Comparison of ENCODE assay signal across 6 worm cellular contexts in the genomic region with DNA sequence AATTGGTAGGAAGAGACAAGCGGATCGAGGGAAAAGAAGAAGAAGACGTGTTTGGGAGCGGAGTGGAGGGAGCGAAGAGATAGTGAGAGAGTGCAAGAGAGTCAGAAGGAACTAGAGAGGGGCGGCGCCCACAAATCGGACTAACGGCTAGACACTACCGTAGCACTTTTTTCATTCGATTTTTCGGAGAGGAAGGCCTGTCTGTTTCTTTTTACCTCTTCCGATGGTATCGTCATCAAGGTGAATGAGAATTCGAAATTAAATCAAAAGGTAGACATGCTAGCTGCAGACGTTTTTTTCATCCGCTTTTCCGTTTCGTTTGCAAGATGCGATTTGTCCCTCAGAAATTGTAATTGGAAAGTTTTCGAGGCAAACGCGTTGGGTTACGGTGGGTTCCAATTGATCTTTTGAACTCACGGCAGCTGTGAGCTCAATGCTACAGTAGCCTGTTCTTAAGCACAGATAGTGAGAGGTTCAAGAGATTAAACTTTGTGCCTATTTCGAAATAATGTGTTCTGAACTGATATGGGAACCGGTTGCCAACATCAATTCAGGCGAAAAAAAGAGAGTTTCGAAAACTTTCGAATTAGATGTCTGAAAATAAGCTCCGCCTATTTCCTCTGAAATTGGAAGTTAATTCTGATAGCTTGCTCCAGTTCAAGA.
TF ChIP-seq lines count a peak whose summit lies in the region.

No protein-coding gene starts in this region.

TF ChIP-seq in whole organism, L2 larva, 48 proteins besides CTCF, POLR2A, EP300 and RAD21:
- no peak for TF ChIP-seq egl-27 (tag; optimal IDR thresholded peaks at IDR 0.05; lab: Kevin White, UChicago)
- TF ChIP-seq nhr-25 (tag; optimal IDR thresholded peaks at IDR 0.05; lab: Kevin White, UChicago) = no peak
- TF ChIP-seq mbf-1 (tag; optimal IDR thresholded peaks at IDR 0.05; lab: Kevin White, UChicago) = no peak
- TF ChIP-seq C34F6.9 (tag; optimal IDR thresholded peaks at IDR 0.05; lab: Kevin White, UChicago) = no peak
- no peak for TF ChIP-seq mdl-1 (tag; optimal IDR thresholded peaks at IDR 0.05; lab: Kevin White, UChicago)
- no peak for TF ChIP-seq elt-1 (tag; optimal IDR thresholded peaks at IDR 0.05; lab: Kevin White, UChicago)
- TF ChIP-seq blmp-1 (tag; optimal IDR thresholded peaks at IDR 0.05; lab: Kevin White, UChicago; ENCODE audit: insufficient read depth) = peak; percentile 64
- peak in 1 of 2 experiments; percentile 74 for TF ChIP-seq lsy-2 (tag; optimal IDR thresholded peaks at IDR 0.05; lab: Kevin White, UChicago)
- TF ChIP-seq fos-1 (tag; optimal IDR thresholded peaks at IDR 0.05; lab: Kevin White, UChicago) = peak; percentile 12
- no peak for TF ChIP-seq sma-9 (GFP tag; optimal IDR thresholded peaks at IDR 0.05; lab: Kevin White, UChicago)
- no peak for TF ChIP-seq sma-9 (tag; optimal IDR thresholded peaks at IDR 0.05; lab: Kevin White, UChicago)
- TF ChIP-seq nhr-21 (tag; optimal IDR thresholded peaks at IDR 0.05; lab: Kevin White, UChicago) = no peak
- peak; percentile 6 for TF ChIP-seq sem-4 (tag; optimal IDR thresholded peaks at IDR 0.05; lab: Kevin White, UChicago)
TF ChIP-seq in whole organism, L2 larva: peak in this region for 4.

TF ChIP-seq in whole organism, L3 larva, 47 proteins besides CTCF, POLR2A, EP300 and RAD21 (continues in another document):
- TF ChIP-seq mml-1 (tag; optimal IDR thresholded peaks at IDR 0.05; lab: Kevin White, UChicago) (no peak), R02D3.7 (tag; optimal IDR thresholded peaks at IDR 0.05; lab: Kevin White, UChicago) (no peak), elt-2 (tag; optimal IDR thresholded peaks at IDR 0.05; lab: Kevin White, UChicago) (no peak), ceh-82 (tag; optimal IDR thresholded peaks at IDR 0.05; lab: Kevin White, UChicago) (no peak), pqm-1 (tag; optimal IDR thresholded peaks at IDR 0.05; lab: Kevin White, UChicago) (no peak), nhr-12 (tag; optimal IDR thresholded peaks at IDR 0.05; lab: Kevin White, UChicago) (no peak), nhr-43 (tag; optimal IDR thresholded peaks at IDR 0.05; lab: Kevin White, UChicago; ENCODE audit: poor library complexity, severe bottlenecking) (peak; percentile 46), lin-15B (tag; optimal IDR thresholded peaks at IDR 0.05; lab: Kevin White, UChicago) (no peak), fkh-10 (GFP tag; optimal IDR thresholded peaks at IDR 0.05; lab: Kevin White, UChicago) (no peak), nhr-77 (tag; optimal IDR thresholded peaks at IDR 0.05; lab: Kevin White, UChicago) (no peak), nhr-28 (tag; optimal IDR thresholded peaks at IDR 0.05; lab: Kevin White, UChicago) (no peak), fkh-2 (tag; optimal IDR thresholded peaks at IDR 0.05; lab: Kevin White, UChicago) (no peak), unc-39 (tag; optimal IDR thresholded peaks at IDR 0.05; lab: Kevin White, UChicago) (no peak), nhr-11 (tag; optimal IDR thresholded peaks at IDR 0.05; lab: Kevin White, UChicago) (no peak), nfya-1 (tag; optimal IDR thresholded peaks at IDR 0.05; lab: Kevin White, UChicago; ENCODE audit: insufficient read depth) (peak; percentile 100)

TF ChIP-seq in whole organism, L4 larva, 104 proteins besides CTCF, POLR2A, EP300 and RAD21 (continues in another document):
- TF ChIP-seq Y105C5A.15 (GFP tag; IDR thresholded peaks at IDR 0.05; lab: Robert Waterston, UW) (no peak), rbr-2 (tag; optimal IDR thresholded peaks at IDR 0.05; lab: Kevin White, UChicago) (peak; percentile 26), tra-1 (GFP tag; IDR thresholded peaks at IDR 0.05; lab: Robert Waterston, UW) (no peak), R02D3.7 (tag; optimal IDR thresholded peaks at IDR 0.05; lab: Kevin White, UChicago) (no peak), dve-1 (tag; optimal IDR thresholded peaks at IDR 0.05; lab: Kevin White, UChicago; ENCODE audit: insufficient read depth) (peak; percentile 7), ceh-20 (GFP tag; IDR thresholded peaks at IDR 0.05; lab: Robert Waterston, UW) (0 out of 2 replicates have a peak, but pooled peaks have one; percentile 30), lin-38 (GFP tag; IDR thresholded peaks at IDR 0.05; lab: Robert Waterston, UW) (peak; percentile 30), nhr-11 (tag; optimal IDR thresholded peaks at IDR 0.05; lab: Kevin White, UChicago) (no peak), hmg-1.1 (GFP tag; IDR thresholded peaks at IDR 0.05; lab: Robert Waterston, UW) (peak; percentile 62), aha-1 (tag; lab: Kevin White, UChicago) (peak; percentile 98), daf-19 (GFP tag; conservative IDR thresholded peaks at IDR 0.05; lab: Robert Waterston, UW) (peak; percentile 68; the same call in 1 of the 2 replicates), nhr-41 (GFP tag; IDR thresholded peaks at IDR 0.05; lab: Robert Waterston, UW) (no peak), hlh-30 (tag; optimal IDR thresholded peaks at IDR 0.05; lab: Kevin White, UChicago; ENCODE audit: insufficient read depth) (peak; percentile 17), lir-3 (tag; optimal IDR thresholded peaks at IDR 0.05; lab: Kevin White, UChicago) (no peak)

TF ChIP-seq in whole organism, late embryonic, 69 proteins besides CTCF, POLR2A, EP300 and RAD21:
- no peak for TF ChIP-seq ceh-24 (tag; optimal IDR thresholded peaks at IDR 0.05; lab: Kevin White, UChicago)
- no peak for TF ChIP-seq ceh-45 (GFP tag; IDR thresholded peaks at IDR 0.05; lab: Robert Waterston, UW)
- no peak for TF ChIP-seq T23F11.4 (GFP tag; optimal IDR thresholded peaks at IDR 0.05; lab: Kevin White, UChicago)
- peak; percentile 13 for TF ChIP-seq nfya-1 (tag; optimal IDR thresholded peaks at IDR 0.05; lab: Kevin White, UChicago)

TF ChIP-seq in whole organism, mixed stage, embryonic, 35 proteins besides CTCF, POLR2A, EP300 and RAD21:
- TF ChIP-seq M03D4.4 (tag; optimal IDR thresholded peaks at IDR 0.05; lab: Kevin White, UChicago) = no peak
- TF ChIP-seq bed-3 (GFP tag; optimal IDR thresholded peaks at IDR 0.05; lab: Kevin White, UChicago) = no peak
- TF ChIP-seq nhr-28 (tag; optimal IDR thresholded peaks at IDR 0.05; lab: Kevin White, UChicago) = no peak
- no peak for TF ChIP-seq mls-2 (tag; optimal IDR thresholded peaks at IDR 0.05; lab: Kevin White, UChicago)
- TF ChIP-seq ceh-83 (GFP tag; optimal IDR thresholded peaks at IDR 0.05; lab: Kevin White, UChicago) = no peak
- peak; percentile 60 for TF ChIP-seq lsy-2 (tag; optimal IDR thresholded peaks at IDR 0.05; lab: Kevin White, UChicago)
- TF ChIP-seq unc-39 (tag; optimal IDR thresholded peaks at IDR 0.05; lab: Kevin White, UChicago) = no peak

TF ChIP-seq in whole organism, young adult, 124 proteins besides CTCF, POLR2A, EP300 and RAD21:
- TF ChIP-seq ceh-27 (GFP tag; optimal IDR thresholded peaks at IDR 0.05; lab: Kevin White, UChicago) (peak; percentile 14), F10E7.11 (tag; optimal IDR thresholded peaks at IDR 0.05; lab: Kevin White, UChicago) (no peak), cebp-1 (GFP tag; IDR thresholded peaks at IDR 0.05; lab: Robert Waterston, UW) (peak; percentile 76; the same call in 1 of the 2 replicates), cebp-1 (tag; optimal IDR thresholded peaks at IDR 0.05; lab: Kevin White, UChicago) (peak; percentile 74), lin-40 (tag; optimal IDR thresholded peaks at IDR 0.05; lab: Kevin White, UChicago) (peak; percentile 11), egl-18 (GFP tag; IDR thresholded peaks at IDR 0.05; lab: Robert Waterston, UW) (no peak), lin-54 (GFP tag; optimal IDR thresholded peaks at IDR 0.05; lab: Kevin White, UChicago) (no peak), nfyb-1 (GFP tag; IDR thresholded peaks at IDR 0.05; lab: Robert Waterston, UW) (peak; percentile 57; the same call in 1 of the 2 replicates), nhr-80 (tag; optimal IDR thresholded peaks at IDR 0.05; lab: Kevin White, UChicago) (peak; percentile 43), nhr-179 (tag; optimal IDR thresholded peaks at IDR 0.05; lab: Kevin White, UChicago) (no peak), zfh-2 (GFP tag; conservative IDR thresholded peaks at IDR 0.05; lab: Robert Waterston, UW) (peak; percentile 63; the same call in 1 of the 2 replicates)
